Fruit fly (Drosophila melanogaster) whole organism, embryonic: ENCODE results near the gene schlank.

Experiments used
- Abd-B ChIP-seq: fragments of 200-800 bp; sonication (Bioruptor generic); optimal IDR thresholded peaks from 2 replicates; lab custom pipeline; 2018; ENCODE audit warnings: missing biosample characterization, mild to moderate bottlenecking, missing genetic modification characterization, moderate library complexity
- Aef1 ChIP-seq: fragments of 200-800 bp; sonication (Bioruptor generic); IDR thresholded peaks from 3 replicates; pipeline ENCODE4 v1.3.6; 2022; ENCODE audit warnings: missing biosample characterization, missing genetic modification characterization
- Atf3 ChIP-seq: fragments of 200-800 bp; sonication (Bioruptor generic); optimal IDR thresholded peaks from 3 replicates; lab custom pipeline; 2016; ENCODE audit warnings: missing biosample characterization, missing genetic modification characterization
- CG1024 ChIP-seq: fragments of 200-800 bp; sonication (Bioruptor generic); IDR thresholded peaks from 2 replicates; pipeline ENCODE4 v1.3.6; 2022; ENCODE audit warnings: missing biosample characterization, missing genetic modification characterization
- CG10431 ChIP-seq: fragments of 200-800 bp; sonication (Bioruptor generic); optimal IDR thresholded peaks from 3 replicates; lab custom pipeline; 2018; ENCODE audit warnings: missing biosample characterization, mild to moderate bottlenecking, missing genetic modification characterization
- CG12104 ChIP-seq: fragments of 200-800 bp; sonication (Bioruptor generic); optimal IDR thresholded peaks from 3 replicates; lab custom pipeline; 2016; ENCODE audit warnings: missing biosample characterization, missing genetic modification characterization
- CG12659 ChIP-seq: fragments of 200-800 bp; sonication (Bioruptor generic); optimal IDR thresholded peaks from 3 replicates; lab custom pipeline; 2017; ENCODE audit warnings: mild to moderate bottlenecking, missing biosample characterization, missing genetic modification reagents, missing genetic modification characterization
- CG1529 ChIP-seq: fragments of 200-800 bp; sonication (Bioruptor generic); optimal IDR thresholded peaks from 3 replicates; lab custom pipeline; 2018; ENCODE audit warnings: missing biosample characterization, missing genetic modification characterization
- CG1603 ChIP-seq: fragments of 200-800 bp; sonication (Bioruptor generic); optimal IDR thresholded peaks from 2 replicates; lab custom pipeline; 2019; ENCODE audit warnings: missing biosample characterization, mild to moderate bottlenecking, missing genetic modification characterization, moderate library complexity
- CG1647 ChIP-seq: fragments of 200-800 bp; sonication (Bioruptor generic); optimal IDR thresholded peaks from 3 replicates; lab custom pipeline; 2016; ENCODE audit warnings: missing biosample characterization, missing genetic modification characterization
- CG16815 ChIP-seq: fragments of 200-800 bp; sonication (Bioruptor generic); optimal IDR thresholded peaks from 3 replicates; lab custom pipeline; 2017; ENCODE audit warnings: missing biosample characterization, mild to moderate bottlenecking, missing genetic modification characterization
- CG17186 ChIP-seq: fragments of 200-800 bp; sonication (Bioruptor generic); optimal IDR thresholded peaks from 3 replicates; lab custom pipeline; 2017; ENCODE audit warnings: missing biosample characterization, missing genetic modification reagents, missing genetic modification characterization
- CG17328 ChIP-seq: fragments of 200-800 bp; sonication (Bioruptor generic); IDR thresholded peaks from 2 replicates; pipeline ENCODE4 v1.3.6; 2022; ENCODE audit warnings: missing biosample characterization, missing genetic modification characterization
- CG1792 ChIP-seq: fragments of 200-800 bp; sonication (Bioruptor generic); optimal IDR thresholded peaks from 2 replicates; lab custom pipeline; 2016; ENCODE audit warnings: missing biosample characterization, missing genetic modification characterization
- CG30403 ChIP-seq: fragments of 200-800 bp; sonication (Bioruptor generic); optimal IDR thresholded peaks from 3 replicates; lab custom pipeline; 2016; ENCODE audit warnings: missing biosample characterization, missing genetic modification characterization
- CG3163 ChIP-seq: fragments of 200-800 bp; sonication (Bioruptor generic); optimal IDR thresholded peaks from 3 replicates; lab custom pipeline; 2016; ENCODE audit warnings: missing biosample characterization, missing genetic modification characterization
- CG5180 ChIP-seq: fragments of 200-800 bp; sonication (Bioruptor generic); optimal IDR thresholded peaks from 3 replicates; lab custom pipeline; 2017; ENCODE audit warnings: missing biosample characterization, missing genetic modification characterization, mild to moderate bottlenecking, moderate library complexity, missing genetic modification reagents
- CG7963 ChIP-seq: fragments of 200-800 bp; sonication (Bioruptor generic); IDR thresholded peaks from 3 replicates; pipeline ENCODE4 v1.3.6; 2022; ENCODE audit warnings: missing biosample characterization, missing genetic modification characterization; ENCODE audit not compliant: partially characterized antibody
- CkIIα-i1 ChIP-seq: fragments of 200-800 bp; sonication (Bioruptor generic); IDR thresholded peaks from 2 replicates; pipeline ENCODE4 v1.3.6; 2022; ENCODE audit warnings: missing biosample characterization, missing genetic modification characterization
- D19A ChIP-seq: fragments of 200-800 bp; optimal IDR thresholded peaks from 3 replicates; lab custom pipeline; 2019; ENCODE audit warnings: missing biosample characterization, mild to moderate bottlenecking, missing genetic modification characterization, moderate library complexity
- Dref ChIP-seq: fragments of 200-800 bp; sonication (Bioruptor generic); IDR thresholded peaks from 2 replicates; pipeline ENCODE4 v1.3.6; 2022; ENCODE audit warnings: missing biosample characterization, missing genetic modification characterization
- Eip74EF ChIP-seq, 2 experiments: fragments of 200-800 bp in 1 of 2; fragments of >200 bp in 1 of 2; sonication (Bioruptor generic) in 1 of 2; optimal IDR thresholded peaks; 2 replicates each; lab custom pipeline; 2017 to 2019; ENCODE audit warnings: missing biosample characterization in 2 of 2, missing genetic modification characterization in 2 of 2, mild to moderate bottlenecking in 1 of 2, moderate library complexity in 1 of 2
- H2.0 ChIP-seq: fragments of 200-800 bp; sonication (Bioruptor generic); IDR thresholded peaks from 2 replicates; pipeline ENCODE4 v1.3.6; 2022; ENCODE audit warnings: missing biosample characterization, missing genetic modification characterization
- HLH3B ChIP-seq: fragments of 200-800 bp; sonication (Bioruptor generic); IDR thresholded peaks from 2 replicates; pipeline ENCODE4 v1.3.6; 2022; ENCODE audit warnings: missing biosample characterization, missing genetic modification characterization
- HmgD ChIP-seq: fragments of 200-800 bp; sonication (Bioruptor generic); optimal IDR thresholded peaks from 3 replicates; lab custom pipeline; 2016; ENCODE audit warnings: missing biosample characterization, missing genetic modification characterization
- Hr78 ChIP-seq, 2 experiments: fragments of 200-800 bp in 1 of 2; fragments of >200 bp in 1 of 2; sonication (Bioruptor generic) in 1 of 2; optimal IDR thresholded peaks; 2 replicates each; lab custom pipeline; 2017 to 2019; ENCODE audit warnings: missing biosample characterization in 2 of 2, missing genetic modification characterization in 2 of 2, mild to moderate bottlenecking in 1 of 2, moderate library complexity in 1 of 2
- MESR4 ChIP-seq: fragments of 200-800 bp; sonication (Bioruptor generic); optimal IDR thresholded peaks from 2 replicates; lab custom pipeline; 2018; ENCODE audit warnings: missing biosample characterization, mild to moderate bottlenecking, missing genetic modification characterization, moderate library complexity
- NK7.1 ChIP-seq: fragments of 200-800 bp; sonication (Bioruptor generic); optimal IDR thresholded peaks from 3 replicates; lab custom pipeline; 2016; ENCODE audit warnings: missing biosample characterization, missing genetic modification characterization
- Opbp ChIP-seq: fragments of 200-800 bp; sonication (Bioruptor generic); IDR thresholded peaks from 3 replicates; pipeline ENCODE4 v1.3.6; 2022; ENCODE audit warnings: missing biosample characterization, missing genetic modification characterization; ENCODE audit not compliant: partially characterized antibody
- Sox102F ChIP-seq: fragments of 200-800 bp; sonication (Bioruptor generic); optimal IDR thresholded peaks from 2 replicates; lab custom pipeline; 2018; ENCODE audit warnings: missing biosample characterization, mild to moderate bottlenecking, missing genetic modification characterization, moderate library complexity
- Tbp ChIP-seq: fragments of >200 bp; optimal IDR thresholded peaks from 2 replicates; lab custom pipeline; 2018; ENCODE audit warnings: missing biosample characterization, missing genetic modification characterization
- Xrp1 ChIP-seq: fragments of 200-800 bp; sonication (Bioruptor generic); IDR thresholded peaks from 2 replicates; pipeline ENCODE4 v1.3.6; 2022; ENCODE audit warnings: missing biosample characterization, missing genetic modification characterization
- ara ChIP-seq: fragments of 200-800 bp; sonication (Bioruptor generic); IDR thresholded peaks from 2 replicates; pipeline ENCODE4 v1.3.6; 2022; ENCODE audit warnings: missing biosample characterization, missing genetic modification characterization
- ase ChIP-seq: fragments of 200-800 bp; sonication (Bioruptor generic); IDR thresholded peaks from 3 replicates; pipeline ENCODE4 v1.3.6; 2022; ENCODE audit warnings: missing biosample characterization, missing genetic modification characterization
- br ChIP-seq: fragments of >200 bp; optimal IDR thresholded peaks from 2 replicates; lab custom pipeline; 2017
- cg ChIP-seq: fragments of 200-800 bp; sonication (Bioruptor generic); optimal IDR thresholded peaks from 3 replicates; lab custom pipeline; 2019; ENCODE audit warnings: missing biosample characterization, mild to moderate bottlenecking, missing genetic modification characterization, moderate library complexity
- corto ChIP-seq: fragments of 200-800 bp; sonication (Bioruptor generic); optimal IDR thresholded peaks from 2 replicates; lab custom pipeline; 2016; ENCODE audit warnings: missing biosample characterization, mild to moderate bottlenecking, missing genetic modification characterization, moderate library complexity
- crc ChIP-seq: fragments of 200-800 bp; sonication (Bioruptor generic); optimal IDR thresholded peaks from 2 replicates; lab custom pipeline; 2016; ENCODE audit warnings: missing biosample characterization, missing genetic modification characterization
- dm ChIP-seq: fragments of 200-800 bp; sonication (Bioruptor generic); optimal IDR thresholded peaks from 3 replicates; lab custom pipeline; 2016; ENCODE audit warnings: missing biosample characterization, missing genetic modification characterization
- gcm2 ChIP-seq: fragments of 200-800 bp; sonication (Bioruptor generic); optimal IDR thresholded peaks from 2 replicates; lab custom pipeline; 2016; ENCODE audit warnings: missing biosample characterization, missing genetic modification characterization
- gsb ChIP-seq: fragments of 200-800 bp; sonication (Bioruptor generic); IDR thresholded peaks from 2 replicates; pipeline ENCODE4 v1.3.6; 2022; ENCODE audit warnings: missing biosample characterization, missing genetic modification characterization
- lbe ChIP-seq: fragments of 200-800 bp; sonication (Bioruptor generic); optimal IDR thresholded peaks from 2 replicates; lab custom pipeline; 2016; ENCODE audit warnings: missing biosample characterization, mild to moderate bottlenecking, missing genetic modification characterization
- nau ChIP-seq: fragments of 200-800 bp; sonication (Bioruptor generic); optimal IDR thresholded peaks from 3 replicates; lab custom pipeline; 2017; ENCODE audit warnings: missing biosample characterization, mild to moderate bottlenecking, missing genetic modification characterization, missing genetic modification reagents
- prd ChIP-seq, 3 experiments: fragments of >200 bp in 2 of 3; fragments of 200-800 bp in 1 of 3; sonication (Bioruptor generic) in 1 of 3; optimal IDR thresholded peaks in 2 of 3; IDR thresholded peaks in 1 of 3; 2 replicates in 2 of 3; 3 replicates in 1 of 3; pipeline versions ENCODE4 v1.3.6 to Lab custom; 2017 to 2022; ENCODE audit warnings: missing biosample characterization in 1 of 3, missing genetic modification characterization in 1 of 3
- pros ChIP-seq: fragments of 200-800 bp; sonication (Bioruptor generic); optimal IDR thresholded peaks from 3 replicates; lab custom pipeline; 2019; ENCODE audit warnings: missing biosample characterization, mild to moderate bottlenecking, missing genetic modification characterization, moderate library complexity
- sc ChIP-seq, 3 experiments: fragments of >200 bp in 2 of 3; fragments of 200-800 bp in 1 of 3; sonication (Bioruptor generic) in 1 of 3; optimal IDR thresholded peaks; 2 replicates in 2 of 3; 3 replicates in 1 of 3; lab custom pipeline; 2017; ENCODE audit warnings: mild to moderate bottlenecking in 1 of 3, missing biosample characterization in 1 of 3, missing genetic modification characterization in 1 of 3, missing genetic modification reagents in 1 of 3
- sob ChIP-seq: fragments of 200-800 bp; sonication (Bioruptor generic); IDR thresholded peaks from 2 replicates; pipeline ENCODE4 v1.3.6; 2022; ENCODE audit warnings: missing biosample characterization, missing genetic modification characterization
- stwl ChIP-seq: fragments of 200-800 bp; sonication (Bioruptor generic); optimal IDR thresholded peaks from 3 replicates; lab custom pipeline; 2018; ENCODE audit warnings: missing biosample characterization, mild to moderate bottlenecking, missing genetic modification characterization, moderate library complexity
- tup ChIP-seq: fragments of 200-800 bp; sonication (Bioruptor generic); optimal IDR thresholded peaks from 2 replicates; lab custom pipeline; 2016; ENCODE audit warnings: missing biosample characterization, mild to moderate bottlenecking, missing genetic modification characterization, moderate library complexity
- wdn ChIP-seq: fragments of 200-800 bp; sonication (Bioruptor generic); IDR thresholded peaks from 2 replicates; pipeline ENCODE4 v1.3.6; 2022; ENCODE audit warnings: missing biosample characterization, missing genetic modification characterization

The schlank gene

dm6 chrX:6295129-6295539, 28.1 kb upstream of the schlank start, which contains the start of the genes CG15891 and CG3815 (continued):
- TF ChIP-seq sc (optimal IDR thresholded peaks at IDR 0.05; lab: Kevin White, UChicago) (no peak), sc (GFP tag; optimal IDR thresholded peaks at IDR 0.05; lab: Kevin White, UChicago) (no peak), CG12104 (GFP tag; lab: Kevin White, UChicago) (peak; percentile 17), Atf3 (GFP tag; lab: Kevin White, UChicago) (peak; percentile 53), CG1529 (no peak), HLH3B (GFP tag; lab: Robert Waterston, UW) (peak; percentile 53; the same call in 1 of the 2 replicates), Opbp (GFP tag; lab: Robert Waterston, UW) (0 out of 3 replicates have a peak, but pooled peaks have one; percentile 48), pros (GFP tag; lab: Kevin White, UChicago) (no peak), ase (no peak), gsb (no peak), wdn (0 out of 2 replicates have a peak, but pooled peaks have one; percentile 41), MESR4 (GFP tag; lab: Kevin White, UChicago) (peak; percentile 53), Abd-B (GFP tag; lab: Kevin White, UChicago) (peak; percentile 54), NK7.1 (GFP tag; lab: Kevin White, UChicago) (peak; percentile 23), CG7963 (GFP tag; lab: Robert Waterston, UW) (no peak), Hr78 (GFP tag; optimal IDR thresholded peaks at IDR 0.05; lab: Kevin White, UChicago) (no peak), gcm2 (GFP tag; lab: Kevin White, UChicago) (no peak), crc (GFP tag; lab: Kevin White, UChicago) (no peak), CG1647 (GFP tag; lab: Kevin White, UChicago) (no peak), CG1792 (GFP tag; lab: Kevin White, UChicago) (peak; percentile 25), sob (peak; percentile 46; the same call in 1 of the 2 replicates), Eip74EF (GFP tag; optimal IDR thresholded peaks at IDR 0.05; lab: Kevin White, UChicago) (no peak), lbe (GFP tag; lab: Kevin White, UChicago) (no peak), br (no peak), corto (GFP tag; lab: Kevin White, UChicago) (no peak), stwl (tag; lab: Kevin White, UChicago) (peak; percentile 82), CG17328 (no peak), CG12659 (GFP tag; lab: Kevin White, UChicago) (peak; percentile 71), CG17186 (GFP tag; lab: Kevin White, UChicago) (peak; percentile 95), CG16815 (GFP tag; lab: Kevin White, UChicago) (peak; percentile 28), Sox102F (GFP tag; lab: Kevin White, UChicago) (no peak), nau (GFP tag; lab: Kevin White, UChicago) (no peak), prd (optimal IDR thresholded peaks at IDR 0.05; lab: Kevin White, UChicago) (no peak), prd (GFP tag; IDR thresholded peaks at IDR 0.05; lab: Robert Waterston, UW) (peak; percentile 71), Aef1 (GFP tag; lab: Robert Waterston, UW) (peak; percentile 54; the same call in 2 of the 3 replicates), tup (no peak), Dref (peak; percentile 67), Xrp1 (peak; percentile 38; the same call in 1 of the 2 replicates), H2.0 (GFP tag; lab: Robert Waterston, UW) (no peak), D19A (no peak), cg (GFP tag; lab: Kevin White, UChicago) (no peak), CG10431 (GFP tag; lab: Kevin White, UChicago) (no peak), CG1024 (GFP tag; lab: Robert Waterston, UW) (no peak), CG5180 (GFP tag; lab: Kevin White, UChicago) (no peak), dm (GFP tag; lab: Kevin White, UChicago) (peak; percentile 43), Tbp (GFP tag; lab: Kevin White, UChicago) (no peak), CG3163 (GFP tag; lab: Kevin White, UChicago) (peak; percentile 30), CkIIα-i1 (no peak), HmgD (GFP tag; lab: Kevin White, UChicago) (peak; percentile 3), ara (0 out of 2 replicates have a peak, but pooled peaks have one; percentile 7), CG30403 (GFP tag; lab: Kevin White, UChicago) (peak; percentile 61), CG1603 (no peak)
